Worm (Caenorhabditis elegans) whole organism, young adult: ENCODE data around the gene Y56A3A.41.

Experiments used
- T07F8.4 ChIP-seq: sonication (generic microtip); optimal IDR thresholded peaks from 2 replicates; lab custom pipeline; 2016; ENCODE audit warnings: mild to moderate bottlenecking, missing genetic modification characterization, moderate library complexity, missing compliant biosample characterization
- ama-1 ChIP-seq, 3 experiments: fragments of 150-350 bp in 1 of 3; sonication (generic microtip) in 2 of 3; optimal IDR thresholded peaks; 2 replicates each; lab custom pipeline; 2014 to 2018; ENCODE audit warnings: missing biosample characterization in 2 of 3, missing genetic modification characterization in 2 of 3, missing genetic modification reagents in 2 of 3
- efl-1 ChIP-seq: fragments of 150-350 bp; optimal IDR thresholded peaks from 2 replicates; lab custom pipeline; 2014; ENCODE audit warnings: missing biosample characterization, missing genetic modification reagents, missing genetic modification characterization
- lin-40 ChIP-seq: sonication (generic microtip); optimal IDR thresholded peaks from 2 replicates; lab custom pipeline; 2016; ENCODE audit warnings: missing genetic modification characterization, mild to moderate bottlenecking, missing compliant biosample characterization, missing genotype, missing genetic modification reagents
- nfya-2 ChIP-seq: fragments of 200-800 bp; sonication (Bioruptor generic); IDR thresholded peaks from 2 replicates; pipeline ENCODE4 v1.3.6; 2022; ENCODE audit warnings: missing genetic modification reagents, missing genetic modification characterization, missing compliant biosample characterization
- nhr-90 ChIP-seq: sonication (generic microtip); optimal IDR thresholded peaks from 2 replicates; lab custom pipeline; 2016; ENCODE audit warnings: missing genotype, mild to moderate bottlenecking, missing genetic modification characterization, missing compliant biosample characterization
- pbrm-1 ChIP-seq: fragments of 200-800 bp; sonication (Bioruptor generic); IDR thresholded peaks from 2 replicates; pipeline ENCODE4 v1.3.6; 2022; ENCODE audit warnings: missing genetic modification reagents, missing genetic modification characterization, missing compliant biosample characterization
- unc-62 ChIP-seq: fragments of 150-350 bp; optimal IDR thresholded peaks from 2 replicates; lab custom pipeline; 2014; ENCODE audit warnings: missing biosample characterization, missing genetic modification reagents, missing genetic modification characterization
- ztf-18 ChIP-seq: sonication (generic microtip); optimal IDR thresholded peaks from 2 replicates; lab custom pipeline; 2016; ENCODE audit warnings: missing genotype, mild to moderate bottlenecking, missing genetic modification characterization, missing compliant biosample characterization

- TF ChIP-seq efl-1 (GFP tag; lab: Kevin White, UChicago) = no peak
- no peak for TF ChIP-seq T07F8.4 (tag; lab: Kevin White, UChicago)
- no peak for TF ChIP-seq lin-40 (tag; lab: Kevin White, UChicago)
- no peak for TF ChIP-seq unc-62 (GFP tag; lab: Kevin White, UChicago)
- TF ChIP-seq pbrm-1 (GFP tag; lab: Robert Waterston, UW) = no peak
- TF ChIP-seq nfya-2 (GFP tag; lab: Robert Waterston, UW) = no peak
- no peak for TF ChIP-seq ztf-18 (tag; lab: Kevin White, UChicago)
- TF ChIP-seq nhr-90 (tag; lab: Kevin White, UChicago) = no peak
- no peak for TF ChIP-seq ama-1 (optimal IDR thresholded peaks at IDR 0.05; lab: Kevin White, UChicago)
- TF ChIP-seq ama-1 (GFP tag; optimal IDR thresholded peaks at IDR 0.05; lab: Kevin White, UChicago) = no peak
These were observed 39.3 kb downstream of the Y56A3A.41 start for ce11 chrIII:11853533-11853932.
